Worm (Caenorhabditis elegans) whole organism, L2 larva: ENCODE results near the gene C26F1.1.

Experiments
- F13H6.1 ChIP-seq: sonication (generic microtip); optimal IDR thresholded peaks from 2 replicates; lab custom pipeline; 2016; ENCODE audit warnings: missing genetic modification characterization, missing compliant biosample characterization
- R02D3.7 ChIP-seq: fragments of 150-350 bp; optimal IDR thresholded peaks from 2 replicates; lab custom pipeline; 2014; ENCODE audit warnings: missing biosample characterization, missing genetic modification characterization
- Y55F3AM.14 ChIP-seq: fragments of 200-800 bp; sonication (Bioruptor generic); optimal IDR thresholded peaks from 2 replicates; lab custom pipeline; 2018; ENCODE audit warnings: mild to moderate bottlenecking, missing genetic modification characterization, missing compliant biosample characterization
- ZK546.5 ChIP-seq: sonication (generic microtip); optimal IDR thresholded peaks from 2 replicates; lab custom pipeline; 2017; ENCODE audit warnings: missing biosample characterization, missing genetic modification characterization
- aly-2 ChIP-seq: fragments of 150-350 bp; optimal IDR thresholded peaks from 2 replicates; lab custom pipeline; 2014; ENCODE audit warnings: missing biosample characterization, missing genetic modification characterization
- ama-1 ChIP-seq: fragments of 150-350 bp; optimal IDR thresholded peaks from 2 replicates; lab custom pipeline; 2018; ENCODE audit warnings: inconsistent platforms
- blmp-1 ChIP-seq: sonication (generic microtip); optimal IDR thresholded peaks from 2 replicates; lab custom pipeline; 2017; ENCODE audit warnings: missing genetic modification characterization, mild to moderate bottlenecking, missing compliant biosample characterization, antibody characterized with exemption, moderate library complexity; ENCODE audit not compliant: insufficient read depth
- ceh-16 ChIP-seq: fragments of 150-350 bp; optimal IDR thresholded peaks from 2 replicates; lab custom pipeline; 2014; ENCODE audit warnings: missing biosample characterization, missing genetic modification characterization
- ceh-82 ChIP-seq: fragments of 150-350 bp; optimal IDR thresholded peaks from 2 replicates; lab custom pipeline; 2014; ENCODE audit warnings: missing biosample characterization, missing genetic modification characterization
- crh-2 ChIP-seq: sonication (generic microtip); optimal IDR thresholded peaks from 2 replicates; lab custom pipeline; 2017; ENCODE audit warnings: missing biosample characterization, missing genetic modification characterization
- dmd-4 ChIP-seq: sonication (generic microtip); optimal IDR thresholded peaks from 2 replicates; lab custom pipeline; 2017; ENCODE audit warnings: missing biosample characterization, missing genetic modification characterization
- egl-27 ChIP-seq: sonication (generic microtip); optimal IDR thresholded peaks from 3 replicates; lab custom pipeline; 2017; ENCODE audit warnings: missing biosample characterization, missing genetic modification reagents, missing genetic modification characterization
- elt-1 ChIP-seq: fragments of 150-350 bp; optimal IDR thresholded peaks from 2 replicates; lab custom pipeline; 2014; ENCODE audit warnings: missing biosample characterization, missing genetic modification characterization
- elt-3 ChIP-seq: sonication (generic microtip); optimal IDR thresholded peaks from 2 replicates; lab custom pipeline; 2017; ENCODE audit warnings: missing biosample characterization, missing genetic modification characterization
- fos-1 ChIP-seq: fragments of 150-350 bp; optimal IDR thresholded peaks from 2 replicates; lab custom pipeline; 2014; ENCODE audit warnings: missing biosample characterization, missing genetic modification characterization
- lin-11 ChIP-seq: fragments of 150-350 bp; sonication (generic microtip); optimal IDR thresholded peaks from 2 replicates; lab custom pipeline; 2014; ENCODE audit warnings: missing biosample characterization, missing genetic modification characterization, inconsistent platforms, mixed read lengths
- lin-13 ChIP-seq: fragments of 150-350 bp; optimal IDR thresholded peaks from 2 replicates; lab custom pipeline; 2014; ENCODE audit warnings: missing biosample characterization, missing genetic modification reagents, missing genetic modification characterization
- lsy-2 ChIP-seq, 2 experiments: fragments of 150-350 bp in 1 of 2; sonication (generic microtip) in 1 of 2; optimal IDR thresholded peaks; 2 replicates each; lab custom pipeline; 2014 to 2017; ENCODE audit warnings: missing biosample characterization in 2 of 2, missing genetic modification characterization in 2 of 2
- mab-5 ChIP-seq: fragments of 150-350 bp; optimal IDR thresholded peaks from 2 replicates; lab custom pipeline; 2014; ENCODE audit warnings: missing biosample characterization, missing genetic modification characterization
- mbf-1 ChIP-seq: sonication (generic microtip); optimal IDR thresholded peaks from 2 replicates; lab custom pipeline; 2017; ENCODE audit warnings: missing biosample characterization, missing genetic modification characterization
- mdl-1 ChIP-seq, 2 experiments: fragments of 150-350 bp in 1 of 2; sonication (generic microtip) in 1 of 2; optimal IDR thresholded peaks; 2 replicates each; lab custom pipeline; 2017; ENCODE audit warnings: missing biosample characterization in 2 of 2, missing genetic modification characterization in 2 of 2
- nhr-21 ChIP-seq: fragments of 150-350 bp; optimal IDR thresholded peaks from 2 replicates; lab custom pipeline; 2014; ENCODE audit warnings: missing biosample characterization, missing genetic modification characterization
- nhr-23 ChIP-seq: fragments of 150-350 bp; optimal IDR thresholded peaks from 2 replicates; lab custom pipeline; 2014; ENCODE audit warnings: missing biosample characterization, missing genetic modification reagents, missing genetic modification characterization
- nhr-25 ChIP-seq: fragments of 150-350 bp; sonication (generic microtip); optimal IDR thresholded peaks from 3 replicates; lab custom pipeline; 2014; ENCODE audit warnings: missing biosample characterization, missing genetic modification characterization
- sem-4 ChIP-seq: fragments of 150-350 bp; optimal IDR thresholded peaks from 2 replicates; lab custom pipeline; 2014; ENCODE audit warnings: missing biosample characterization, missing genetic modification reagents, missing genetic modification characterization
- skn-1 ChIP-seq: sonication (generic microtip); optimal IDR thresholded peaks from 2 replicates; lab custom pipeline; 2017; ENCODE audit warnings: missing biosample characterization, missing genetic modification characterization
- sma-3 ChIP-seq: sonication (generic microtip); optimal IDR thresholded peaks from 2 replicates; lab custom pipeline; 2016; ENCODE audit warnings: missing genetic modification reagents, missing genetic modification characterization, missing compliant biosample characterization
- sma-9 ChIP-seq, 2 experiments: fragments of 150-350 bp in 1 of 2; sonication (generic microtip) in 1 of 2; optimal IDR thresholded peaks; 2 replicates each; lab custom pipeline; 2014 to 2016; ENCODE audit warnings: missing genetic modification characterization in 2 of 2, mild to moderate bottlenecking in 1 of 2, missing biosample characterization in 1 of 2, missing compliant biosample characterization in 1 of 2, missing genetic modification reagents in 1 of 2, moderate library complexity in 1 of 2
- snpc-4 ChIP-seq: fragments of 150-350 bp; optimal IDR thresholded peaks from 2 replicates; lab custom pipeline; 2014; ENCODE audit warnings: missing biosample characterization, missing genetic modification characterization
- unc-55 ChIP-seq: fragments of 150-350 bp; sonication (generic microtip); optimal IDR thresholded peaks from 3 replicates; lab custom pipeline; 2014; ENCODE audit warnings: missing biosample characterization, missing genetic modification reagents, missing genetic modification characterization
- unc-62 ChIP-seq: fragments of 150-350 bp; optimal IDR thresholded peaks from 2 replicates; lab custom pipeline; 2014; ENCODE audit warnings: missing biosample characterization, missing genetic modification reagents, missing genetic modification characterization
- zag-1 ChIP-seq: fragments of 150-350 bp; optimal IDR thresholded peaks from 2 replicates; lab custom pipeline; 2014; ENCODE audit warnings: missing biosample characterization, missing genetic modification characterization
- ztf-11 ChIP-seq: sonication (generic microtip); optimal IDR thresholded peaks from 2 replicates; lab custom pipeline; 2017; ENCODE audit warnings: missing biosample characterization, missing genetic modification characterization
- ztf-4 ChIP-seq: fragments of 150-350 bp; optimal IDR thresholded peaks from 2 replicates; lab custom pipeline; 2014; ENCODE audit warnings: missing biosample characterization, missing genetic modification characterization

Gene C26F1.1

ce11 chrV:7759270-7759669, 25.9 kb upstream of the C26F1.1 start (continued):
- TF ChIP-seq lin-13 (GFP tag; lab: Kevin White, UChicago) (peak; percentile 26), nhr-25 (tag; lab: Kevin White, UChicago) (peak; percentile 24), unc-62 (GFP tag; lab: Kevin White, UChicago) (peak; percentile 24)

ce11 chrV:7760174-7760573, 25.0 kb upstream of the C26F1.1 start, which contains the start of gene hint-3:
TSS of gene hint-3 (plus strand) at chrV:7760474.
- TF ChIP-seq lin-11 (tag; lab: Kevin White, UChicago) (no peak), fos-1 (tag; lab: Kevin White, UChicago) (peak; percentile 34)

- TF ChIP-seq nhr-21 (tag; lab: Kevin White, UChicago) (no peak), R02D3.7 (no peak), mbf-1 (tag; lab: Kevin White, UChicago) (no peak), zag-1 (tag; lab: Kevin White, UChicago) (no peak), elt-1 (tag; lab: Kevin White, UChicago) (no peak), unc-62 (GFP tag; lab: Kevin White, UChicago) (no peak), unc-55 (GFP tag; lab: Kevin White, UChicago) (no peak), lsy-2 (tag; optimal IDR thresholded peaks at IDR 0.05; lab: Kevin White, UChicago) (no peak), nhr-23 (tag; lab: Kevin White, UChicago) (no peak), skn-1 (no peak), Y55F3AM.14 (no peak), aly-2 (tag; lab: Kevin White, UChicago) (no peak), lin-11 (tag; lab: Kevin White, UChicago) (no peak), dmd-4 (tag; lab: Kevin White, UChicago) (no peak), ZK546.5 (tag; lab: Kevin White, UChicago) (no peak), ztf-11 (tag; lab: Kevin White, UChicago) (no peak), F13H6.1 (tag; lab: Kevin White, UChicago) (no peak), ceh-16 (no peak), mab-5 (no peak), egl-27 (tag; lab: Kevin White, UChicago) (no peak)
Observed at ce11 chrV:7761906-7762305, 23.3 kb upstream of the C26F1.1 start.

ce11 chrV:7770961-7771360, 14.3 kb upstream of the C26F1.1 start, which contains the start of gene frpr-3:
TSS of gene frpr-3 (plus strand) at chrV:7771261.
- TF ChIP-seq aly-2 (tag; lab: Kevin White, UChicago) (no peak), ztf-4 (tag; lab: Kevin White, UChicago) (no peak), dmd-4 (tag; lab: Kevin White, UChicago) (no peak), egl-27 (tag; lab: Kevin White, UChicago) (no peak), crh-2 (no peak), sma-3 (GFP tag; lab: Kevin White, UChicago) (no peak), snpc-4 (tag; lab: Kevin White, UChicago) (no peak), blmp-1 (tag; lab: Kevin White, UChicago) (no peak)

ce11 chrV:7773647-7774046, 11.6 kb upstream of the C26F1.1 start:
- TF ChIP-seq ama-1 (no peak), ceh-82 (tag; lab: Kevin White, UChicago) (no peak), unc-55 (GFP tag; lab: Kevin White, UChicago) (no peak), sem-4 (tag; lab: Kevin White, UChicago) (no peak), crh-2 (no peak), sma-9 (GFP tag; optimal IDR thresholded peaks at IDR 0.05; lab: Kevin White, UChicago) (no peak), sma-9 (tag; optimal IDR thresholded peaks at IDR 0.05; lab: Kevin White, UChicago) (no peak), elt-3 (tag; lab: Kevin White, UChicago) (no peak), mdl-1 (tag; optimal IDR thresholded peaks at IDR 0.05; lab: Kevin White, UChicago) (no peak), ZK546.5 (tag; lab: Kevin White, UChicago) (no peak)
